Fruit fly (Drosophila melanogaster) whole organism, embryonic: ENCODE data around the gene rin.

Experiments
- Abd-B ChIP-seq: fragments of 200-800 bp; sonication (Bioruptor generic); optimal IDR thresholded peaks from 2 replicates; lab custom pipeline; 2018; ENCODE audit warnings: missing biosample characterization, mild to moderate bottlenecking, missing genetic modification characterization, moderate library complexity
- Aef1 ChIP-seq: fragments of 200-800 bp; sonication (Bioruptor generic); IDR thresholded peaks from 3 replicates; pipeline ENCODE4 v1.3.6; 2022; ENCODE audit warnings: missing biosample characterization, missing genetic modification characterization
- Atf-2 ChIP-seq: fragments of 200-800 bp; sonication (Bioruptor generic); optimal IDR thresholded peaks from 2 replicates; lab custom pipeline; 2016; ENCODE audit warnings: missing biosample characterization, missing genetic modification characterization
- Atf6 ChIP-seq: fragments of 200-800 bp; sonication (Bioruptor generic); IDR thresholded peaks from 2 replicates; pipeline ENCODE4 v1.3.6; 2022; ENCODE audit warnings: missing biosample characterization, missing genetic modification characterization
- CG10462 ChIP-seq: fragments of 200-800 bp; sonication (Bioruptor generic); optimal IDR thresholded peaks from 2 replicates; lab custom pipeline; 2016; ENCODE audit warnings: missing biosample characterization, missing genetic modification characterization
- CG10565 ChIP-seq: fragments of 200-800 bp; sonication (Bioruptor generic); optimal IDR thresholded peaks from 3 replicates; lab custom pipeline; 2016; ENCODE audit warnings: missing biosample characterization, mild to moderate bottlenecking, missing genetic modification characterization
- CG11093 ChIP-seq: fragments of 200-800 bp; sonication (Bioruptor generic); IDR thresholded peaks from 3 replicates; pipeline ENCODE4 v1.3.6; 2022; ENCODE audit warnings: missing biosample characterization, missing genetic modification characterization
- CG11723 ChIP-seq: fragments of 200-800 bp; sonication (Bioruptor generic); optimal IDR thresholded peaks from 2 replicates; lab custom pipeline; 2017; ENCODE audit warnings: missing biosample characterization, mild to moderate bottlenecking, missing genetic modification characterization
- CG12391 ChIP-seq: fragments of 200-800 bp; sonication (Bioruptor generic); optimal IDR thresholded peaks from 3 replicates; lab custom pipeline; 2018; ENCODE audit warnings: missing biosample characterization, mild to moderate bottlenecking, missing genetic modification characterization, moderate library complexity
- CG15269 ChIP-seq: fragments of 200-800 bp; sonication (Bioruptor generic); optimal IDR thresholded peaks from 2 replicates; lab custom pipeline; 2018; ENCODE audit warnings: missing biosample characterization, mild to moderate bottlenecking, missing genetic modification characterization, moderate library complexity
- CG17612 ChIP-seq: fragments of 200-800 bp; sonication (Bioruptor generic); IDR thresholded peaks from 2 replicates; pipeline ENCODE4 v1.3.6; 2022; ENCODE audit warnings: missing biosample characterization, missing genetic modification characterization
- CG1792 ChIP-seq: fragments of 200-800 bp; sonication (Bioruptor generic); optimal IDR thresholded peaks from 2 replicates; lab custom pipeline; 2016; ENCODE audit warnings: missing biosample characterization, missing genetic modification characterization
- CG18011 ChIP-seq: fragments of 200-800 bp; sonication (Bioruptor generic); optimal IDR thresholded peaks from 2 replicates; lab custom pipeline; 2017; ENCODE audit warnings: missing biosample characterization, missing genetic modification characterization, mild to moderate bottlenecking, moderate library complexity, missing genotype
- CG18599 ChIP-seq: fragments of 200-800 bp; sonication (Bioruptor generic); optimal IDR thresholded peaks from 3 replicates; lab custom pipeline; 2017; ENCODE audit warnings: missing biosample characterization, missing genetic modification characterization, mild to moderate bottlenecking, moderate library complexity, missing genetic modification reagents
- CG2202 ChIP-seq: fragments of 200-800 bp; sonication (Bioruptor generic); optimal IDR thresholded peaks from 2 replicates; lab custom pipeline; 2018; ENCODE audit warnings: missing biosample characterization, mild to moderate bottlenecking, missing genetic modification characterization
- CG31388 ChIP-seq: fragments of 200-800 bp; sonication (Bioruptor generic); optimal IDR thresholded peaks from 2 replicates; lab custom pipeline; 2016; ENCODE audit warnings: missing biosample characterization, missing genetic modification characterization
- CG31441 ChIP-seq: fragments of 200-800 bp; sonication (Bioruptor generic); IDR thresholded peaks from 2 replicates; pipeline ENCODE4 v1.3.6; 2022; ENCODE audit warnings: missing biosample characterization, missing genetic modification characterization
- CG32532 ChIP-seq: fragments of 200-800 bp; sonication (Bioruptor generic); IDR thresholded peaks from 2 replicates; pipeline ENCODE4 v1.3.6; 2022; ENCODE audit warnings: missing biosample characterization, missing genetic modification characterization
- CG32772 ChIP-seq: fragments of 200-800 bp; sonication (Bioruptor generic); IDR thresholded peaks from 2 replicates; pipeline ENCODE4 v1.3.6; 2022; ENCODE audit warnings: missing biosample characterization, missing genetic modification characterization
- CG33213 ChIP-seq: fragments of 200-800 bp; sonication (Bioruptor generic); optimal IDR thresholded peaks from 3 replicates; lab custom pipeline; 2016; ENCODE audit warnings: missing biosample characterization, missing genetic modification characterization
- CG42726 ChIP-seq: fragments of 200-800 bp; sonication (Bioruptor generic); IDR thresholded peaks from 2 replicates; pipeline ENCODE4 v1.3.6; 2022; ENCODE audit warnings: missing biosample characterization, missing genetic modification characterization; ENCODE audit not compliant: partially characterized antibody
- CG6654 ChIP-seq: fragments of 200-800 bp; sonication (Bioruptor generic); optimal IDR thresholded peaks from 2 replicates; lab custom pipeline; 2017; ENCODE audit warnings: missing biosample characterization, mild to moderate bottlenecking, missing genetic modification characterization
- CG9727 ChIP-seq: fragments of 200-800 bp; sonication (Bioruptor generic); optimal IDR thresholded peaks from 3 replicates; lab custom pipeline; 2017; ENCODE audit warnings: missing biosample characterization, mild to moderate bottlenecking, missing genetic modification characterization
- CTCF ChIP-seq: fragments of 200-800 bp; sonication (Bioruptor generic); optimal IDR thresholded peaks from 2 replicates; lab custom pipeline; 2017; ENCODE audit warnings: missing biosample characterization, mild to moderate bottlenecking, missing genetic modification characterization, moderate library complexity
- Ets65A ChIP-seq: fragments of 200-800 bp; sonication (Bioruptor generic); peaks from one replicate; lab custom pipeline; 2016; ENCODE audit warnings: missing biosample characterization, missing genetic modification characterization
- HLH4C ChIP-seq: fragments of 200-800 bp; sonication (Bioruptor generic); IDR thresholded peaks from 3 replicates; pipeline ENCODE4 v1.3.6; 2022; ENCODE audit warnings: missing biosample characterization, missing genetic modification characterization; ENCODE audit not compliant: partially characterized antibody
- Mes4 ChIP-seq: fragments of 200-800 bp; sonication (Bioruptor generic); optimal IDR thresholded peaks from 2 replicates; lab custom pipeline; 2016; ENCODE audit warnings: missing biosample characterization, missing genetic modification characterization
- Neu2 ChIP-seq: fragments of 200-800 bp; sonication (Bioruptor generic); optimal IDR thresholded peaks from 3 replicates; lab custom pipeline; 2016; ENCODE audit warnings: missing biosample characterization, missing genetic modification characterization, borderline replicate concordance
- Sry-β ChIP-seq: fragments of 200-800 bp; sonication (Bioruptor generic); optimal IDR thresholded peaks from 2 replicates; lab custom pipeline; 2018; ENCODE audit warnings: missing biosample characterization, mild to moderate bottlenecking, missing genetic modification characterization, moderate library complexity
- al ChIP-seq: fragments of 200-800 bp; sonication (Bioruptor generic); IDR thresholded peaks from 2 replicates; pipeline ENCODE4 v1.3.6; 2022; ENCODE audit warnings: missing biosample characterization, missing genetic modification characterization
- ash1 ChIP-seq: fragments of 200-800 bp; sonication (Bioruptor generic); optimal IDR thresholded peaks from 2 replicates; lab custom pipeline; 2018; ENCODE audit warnings: missing biosample characterization, mild to moderate bottlenecking, missing genetic modification characterization
- az2 ChIP-seq: fragments of 200-800 bp; sonication (Bioruptor generic); optimal IDR thresholded peaks from 3 replicates; lab custom pipeline; 2016; ENCODE audit warnings: missing biosample characterization, missing genetic modification characterization
- bowl ChIP-seq: fragments of 200-800 bp; sonication (Bioruptor generic); IDR thresholded peaks from 2 replicates; pipeline ENCODE4 v1.3.6; 2022; ENCODE audit warnings: missing biosample characterization, missing genetic modification characterization
- cad ChIP-seq: fragments of >200 bp; optimal IDR thresholded peaks from 2 replicates; lab custom pipeline; 2017; ENCODE audit warnings: missing biosample characterization, missing genetic modification characterization
- cato ChIP-seq: fragments of 200-800 bp; sonication (Bioruptor generic); optimal IDR thresholded peaks from 2 replicates; lab custom pipeline; 2016; ENCODE audit warnings: missing biosample characterization, missing genetic modification characterization, borderline replicate concordance
- chinmo ChIP-seq: fragments of 200-800 bp; sonication (Bioruptor generic); IDR thresholded peaks from 4 replicates; pipeline ENCODE4 v1.3.6; 2022; ENCODE audit warnings: missing biosample characterization, missing genetic modification characterization; ENCODE audit not compliant: partially characterized antibody
- crp ChIP-seq, 2 experiments: fragments of 200-800 bp; sonication (Bioruptor generic); optimal IDR thresholded peaks; 2 replicates in 1 of 2; 3 replicates in 1 of 2; lab custom pipeline; 2017; ENCODE audit warnings: missing biosample characterization in 2 of 2, missing genetic modification characterization in 2 of 2, mild to moderate bottlenecking in 1 of 2, moderate library complexity in 1 of 2
- gcm ChIP-seq: fragments of 200-800 bp; sonication (Bioruptor generic); optimal IDR thresholded peaks from 2 replicates; lab custom pipeline; 2019; ENCODE audit warnings: missing biosample characterization, mild to moderate bottlenecking, missing genetic modification characterization, moderate library complexity
- gsb ChIP-seq: fragments of 200-800 bp; sonication (Bioruptor generic); IDR thresholded peaks from 2 replicates; pipeline ENCODE4 v1.3.6; 2022; ENCODE audit warnings: missing biosample characterization, missing genetic modification characterization
- kay ChIP-seq: fragments of 200-800 bp; sonication (Bioruptor generic); optimal IDR thresholded peaks from 2 replicates; lab custom pipeline; 2016; ENCODE audit warnings: missing biosample characterization, missing genetic modification characterization
- kni ChIP-seq: fragments of 200-800 bp; sonication (Bioruptor generic); optimal IDR thresholded peaks from 3 replicates; lab custom pipeline; 2017; ENCODE audit warnings: mild to moderate bottlenecking, missing biosample characterization, missing genetic modification reagents, missing genetic modification characterization
- nerfin-2 ChIP-seq: fragments of 200-800 bp; sonication (Bioruptor generic); IDR thresholded peaks from 2 replicates; pipeline ENCODE4 v1.3.6; 2022; ENCODE audit warnings: missing biosample characterization, missing genetic modification characterization; ENCODE audit not compliant: partially characterized antibody
- pum ChIP-seq: fragments of 200-800 bp; sonication (Bioruptor generic); optimal IDR thresholded peaks from 2 replicates; lab custom pipeline; 2016; ENCODE audit warnings: missing biosample characterization, missing genetic modification characterization
- sens-2 ChIP-seq: fragments of 200-800 bp; sonication (Bioruptor generic); IDR thresholded peaks from 2 replicates; pipeline ENCODE4 v1.3.6; 2022; ENCODE audit warnings: missing biosample characterization, missing genetic modification characterization
- sr ChIP-seq: fragments of 200-800 bp; sonication (Bioruptor generic); IDR thresholded peaks from 3 replicates; pipeline ENCODE4 v1.3.6; 2022; ENCODE audit warnings: missing biosample characterization, missing genetic modification characterization
- tna ChIP-seq: fragments of 200-800 bp; sonication (Bioruptor generic); IDR thresholded peaks from 2 replicates; pipeline ENCODE4 v1.3.6; 2022; ENCODE audit warnings: missing biosample characterization, missing genetic modification characterization; ENCODE audit not compliant: partially characterized antibody
- ttk ChIP-seq: fragments of 200-800 bp; sonication (Bioruptor generic); IDR thresholded peaks from 2 replicates; pipeline ENCODE4 v2.1.2; 2022; ENCODE audit warnings: missing biosample characterization, missing genetic modification characterization
- twi ChIP-seq: fragments of 200-800 bp; optimal IDR thresholded peaks from 2 replicates; lab custom pipeline; 2019; ENCODE audit warnings: missing biosample characterization, mild to moderate bottlenecking, missing genetic modification characterization, moderate library complexity
- tx ChIP-seq: fragments of 200-800 bp; sonication (Bioruptor generic); optimal IDR thresholded peaks from 2 replicates; lab custom pipeline; 2016; ENCODE audit warnings: missing biosample characterization, missing genetic modification characterization

rin gene

dm6 chr3R:13676137-13677086, 29.6 kb downstream of the rin start, which contains the start of the genes Lkb1 and CG9588 (continued):
- TF ChIP-seq CG31388 (GFP tag; lab: Kevin White, UChicago) (no peak), kni (GFP tag; lab: Kevin White, UChicago) (no peak), bowl (GFP tag; lab: Robert Waterston, UW) (0 out of 2 replicates have a peak, but pooled peaks have one; percentile 28), cato (GFP tag; lab: Kevin White, UChicago) (no peak), CG33213 (peak; percentile 6), Aef1 (GFP tag; lab: Robert Waterston, UW) (peak; percentile 65), CG1792 (GFP tag; lab: Kevin White, UChicago) (no peak), CG11093 (peak; percentile 81; the same call in 2 of the 3 replicates), CG17612 (peak; percentile 47; the same call in 1 of the 2 replicates), az2 (GFP tag; lab: Kevin White, UChicago) (peak; percentile 36), CG11723 (peak; percentile 3), pum (peak; percentile 29), sr (GFP tag; lab: Robert Waterston, UW) (peak; percentile 68; the same call in 2 of the 3 replicates), crp (GFP tag; optimal IDR thresholded peaks at IDR 0.05; lab: Kevin White, UChicago) (no peak), CG15269 (tag; lab: Kevin White, UChicago) (no peak), HLH4C (no peak), Atf-2 (GFP tag; lab: Kevin White, UChicago) (peak; percentile 35), CG32532 (GFP tag; lab: Robert Waterston, UW) (peak; percentile 81), CTCF (peak; percentile 71), gcm (no peak), sens-2 (GFP tag; lab: Robert Waterston, UW) (no peak), CG18011 (GFP tag; lab: Kevin White, UChicago) (no peak), CG6654 (GFP tag; lab: Kevin White, UChicago) (peak; percentile 25), CG9727 (GFP tag; lab: Kevin White, UChicago) (peak; percentile 66), al (GFP tag; lab: Robert Waterston, UW) (peak; percentile 48; the same call in 1 of the 2 replicates), Mes4 (GFP tag; lab: Kevin White, UChicago) (no peak), CG2202 (no peak), CG12391 (peak; percentile 23), Neu2 (no peak), Abd-B (GFP tag; lab: Kevin White, UChicago) (peak; percentile 55), tna (GFP tag; lab: Robert Waterston, UW) (no peak), Sry-β (no peak), CG10565 (no peak), Atf6 (GFP tag; lab: Robert Waterston, UW) (peak; percentile 71), gsb (GFP tag; lab: Robert Waterston, UW) (peak; percentile 70), Ets65A (GFP tag; lab: Kevin White, UChicago) (peak; percentile 94), nerfin-2 (GFP tag; lab: Robert Waterston, UW) (no peak), ttk (GFP tag; lab: Robert Waterston, UW) (peak; percentile 83), CG42726 (GFP tag; lab: Robert Waterston, UW) (no peak), ash1 (GFP tag; lab: Kevin White, UChicago) (no peak), CG32772 (GFP tag; lab: Robert Waterston, UW) (peak; percentile 66), CG10462 (GFP tag; lab: Kevin White, UChicago) (no peak), kay (peak; percentile 11), CG31441 (GFP tag; lab: Robert Waterston, UW) (no peak), twi (tag; lab: Kevin White, UChicago) (no peak), CG18599 (GFP tag; lab: Kevin White, UChicago) (peak; percentile 53), tx (peak; percentile 1), chinmo (GFP tag; lab: Robert Waterston, UW) (no peak), cad (no peak)
